Worm (Caenorhabditis elegans) whole organism, early embryonic: Measurements from ENCODE around the gene Y37E11B.5.

Experiments
- B0310.2 ChIP-seq: sonication (generic microtip); optimal IDR thresholded peaks from 2 replicates; lab custom pipeline; 2016; ENCODE audit warnings: mild to moderate bottlenecking, missing genetic modification characterization, missing compliant biosample characterization
- F13C5.2 ChIP-seq: sonication (generic microtip); optimal IDR thresholded peaks from 2 replicates; lab custom pipeline; 2017; ENCODE audit warnings: mild to moderate bottlenecking, missing genetic modification characterization, inconsistent platforms, missing compliant biosample characterization
- aly-1 ChIP-seq: sonication (generic microtip); optimal IDR thresholded peaks from 2 replicates; lab custom pipeline; 2016; ENCODE audit warnings: missing genetic modification characterization, missing compliant biosample characterization
- ama-1 ChIP-seq: fragments of 150-350 bp; optimal IDR thresholded peaks from 2 replicates; lab custom pipeline; 2014
- ceh-13 ChIP-seq: fragments of 200-800 bp; sonication (Bioruptor generic); optimal IDR thresholded peaks from 2 replicates; lab custom pipeline; 2018; ENCODE audit warnings: mild to moderate bottlenecking, missing genetic modification characterization, missing compliant biosample characterization
- ceh-36 ChIP-seq: sonication (generic microtip); optimal IDR thresholded peaks from 2 replicates; lab custom pipeline; 2016; ENCODE audit warnings: missing genetic modification characterization, inconsistent platforms, missing compliant biosample characterization
- ets-7 ChIP-seq: sonication (generic microtip); optimal IDR thresholded peaks from 2 replicates; lab custom pipeline; 2016; ENCODE audit warnings: missing genotype, missing genetic modification characterization, missing compliant biosample characterization
- flt-1 ChIP-seq: fragments of 200-800 bp; sonication (Bioruptor generic); IDR thresholded peaks from 2 replicates; pipeline ENCODE4 v1.3.6; 2022; ENCODE audit warnings: missing genetic modification characterization, missing compliant biosample characterization
- hmbx-1 ChIP-seq: sonication (generic microtip); optimal IDR thresholded peaks from 2 replicates; lab custom pipeline; 2016; ENCODE audit warnings: mild to moderate bottlenecking, missing genetic modification characterization, missing compliant biosample characterization
- hmg-4 ChIP-seq: fragments of 200-800 bp; sonication (Bioruptor generic); optimal IDR thresholded peaks from 2 replicates; lab custom pipeline; 2018; ENCODE audit warnings: mild to moderate bottlenecking, missing genetic modification characterization, missing compliant biosample characterization
- hnd-1 ChIP-seq: sonication (generic microtip); optimal IDR thresholded peaks from 2 replicates; lab custom pipeline; 2016; ENCODE audit warnings: missing genetic modification characterization, missing compliant biosample characterization
- pes-1 ChIP-seq: fragments of 200-800 bp; sonication (Bioruptor generic); IDR thresholded peaks from 2 replicates; pipeline ENCODE4 v1.3.6; 2022; ENCODE audit warnings: missing genetic modification reagents, missing genetic modification characterization, missing compliant biosample characterization
- scrt-1 ChIP-seq: fragments of 200-800 bp; sonication (Bioruptor generic); IDR thresholded peaks from 2 replicates; pipeline ENCODE4 v1.3.6; 2022; ENCODE audit warnings: missing genetic modification characterization, missing compliant biosample characterization
- sea-1 ChIP-seq: fragments of 200-800 bp; sonication (Bioruptor generic); conservative IDR thresholded peaks from 2 replicates; pipeline ENCODE4 v1.3.6; 2022; ENCODE audit warnings: missing genetic modification characterization, missing compliant biosample characterization
- tbx-11 ChIP-seq: fragments of 200-800 bp; sonication (Bioruptor generic); IDR thresholded peaks from 2 replicates; pipeline ENCODE4 v1.3.6; 2022; ENCODE audit warnings: missing genetic modification characterization, missing compliant biosample characterization
- tbx-37 ChIP-seq: fragments of 200-800 bp; sonication (Bioruptor generic); conservative IDR thresholded peaks from 2 replicates; pipeline ENCODE4 v1.3.6; 2022; ENCODE audit warnings: missing genetic modification reagents, missing genetic modification characterization, missing compliant biosample characterization
- tra-4 ChIP-seq: sonication (generic microtip); optimal IDR thresholded peaks from 2 replicates; lab custom pipeline; 2017; ENCODE audit warnings: missing genetic modification characterization, missing compliant biosample characterization

Gene Y37E11B.5

ce11 chrIV:3598452-3598851 lies at the start of gene Y37E11B.5:
Y37E11B.5 (minus strand) TSS chrIV:3598552.
- no peak for TF ChIP-seq pes-1
- TF ChIP-seq tbx-37 = no peak
- no peak for TF ChIP-seq flt-1 (GFP tag; lab: Robert Waterston, UW)
- TF ChIP-seq hmg-4 (GFP tag; lab: Kevin White, UChicago) = no peak
- TF ChIP-seq ceh-36 (tag; lab: Kevin White, UChicago) = no peak
- TF ChIP-seq aly-1 (tag; lab: Kevin White, UChicago) = no peak
- TF ChIP-seq ama-1 (lab: Kevin White, UChicago) = no peak
- no peak for TF ChIP-seq ets-7
- no peak for TF ChIP-seq sea-1 (GFP tag; lab: Robert Waterston, UW)
- no peak for TF ChIP-seq hmbx-1 (tag; lab: Kevin White, UChicago)

ce11 chrIV:3647551-3647950 lies 49.2 kb upstream of the Y37E11B.5 start:
- TF ChIP-seq scrt-1 (GFP tag; lab: Robert Waterston, UW) (no peak), pes-1 (no peak), hmg-4 (GFP tag; lab: Kevin White, UChicago) (no peak), ceh-13 (GFP tag; lab: Kevin White, UChicago) (no peak), F13C5.2 (no peak)

- TF ChIP-seq tra-4 (tag; lab: Kevin White, UChicago) (no peak), ceh-13 (GFP tag; lab: Kevin White, UChicago) (no peak), flt-1 (GFP tag; lab: Robert Waterston, UW) (no peak), scrt-1 (GFP tag; lab: Robert Waterston, UW) (no peak), B0310.2 (tag; lab: Kevin White, UChicago) (no peak), aly-1 (tag; lab: Kevin White, UChicago) (no peak), ama-1 (lab: Kevin White, UChicago) (no peak), sea-1 (GFP tag; lab: Robert Waterston, UW) (no peak), hmbx-1 (tag; lab: Kevin White, UChicago) (no peak), tbx-37 (no peak), ceh-36 (tag; lab: Kevin White, UChicago) (no peak), hnd-1 (no peak), pes-1 (no peak), F13C5.2 (no peak), tbx-11 (GFP tag; lab: Robert Waterston, UW) (no peak)
These were observed 48.2 kb upstream of the Y37E11B.5 start for ce11 chrIV:3646338-3647154.

DNA sequence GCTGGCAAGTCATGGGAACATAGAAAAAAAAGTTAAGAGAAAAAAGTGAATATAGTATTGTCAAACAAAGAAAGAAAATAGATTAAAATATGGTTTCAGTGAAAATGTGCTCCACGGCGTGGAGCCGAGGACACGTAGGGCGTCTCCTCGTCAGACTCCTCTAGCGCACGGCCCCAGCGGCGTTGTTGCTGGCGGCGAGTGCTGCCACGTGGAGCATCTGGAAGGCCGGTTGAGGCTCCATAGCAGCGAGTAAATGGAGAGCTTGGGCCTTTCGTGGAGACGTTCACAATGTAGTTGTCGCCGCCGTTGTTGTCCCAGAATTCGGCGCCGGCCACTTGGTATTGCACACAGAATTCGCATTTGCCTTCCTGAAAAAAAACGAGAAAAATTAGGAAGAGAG lies 47.1 kb upstream of the Y37E11B.5 start:
- TF ChIP-seq hnd-1 (no peak), hmg-4 (GFP tag; lab: Kevin White, UChicago) (no peak), flt-1 (GFP tag; lab: Robert Waterston, UW) (no peak), ama-1 (lab: Kevin White, UChicago) (no peak), aly-1 (tag; lab: Kevin White, UChicago) (no peak), sea-1 (GFP tag; lab: Robert Waterston, UW) (no peak), tbx-11 (GFP tag; lab: Robert Waterston, UW) (no peak), scrt-1 (GFP tag; lab: Robert Waterston, UW) (no peak), pes-1 (no peak)

ce11 chrIV:3644863-3645378 lies 46.6 kb upstream of the Y37E11B.5 start:
- TF ChIP-seq tbx-11 (GFP tag; lab: Robert Waterston, UW) (no peak), ets-7 (no peak), pes-1 (no peak), sea-1 (GFP tag; lab: Robert Waterston, UW) (no peak), flt-1 (GFP tag; lab: Robert Waterston, UW) (no peak), tra-4 (tag; lab: Kevin White, UChicago) (no peak), hmbx-1 (tag; lab: Kevin White, UChicago) (no peak), tbx-37 (no peak), aly-1 (tag; lab: Kevin White, UChicago) (no peak), ceh-36 (tag; lab: Kevin White, UChicago) (no peak), B0310.2 (tag; lab: Kevin White, UChicago) (no peak), hnd-1 (no peak), ama-1 (lab: Kevin White, UChicago) (no peak), ceh-13 (GFP tag; lab: Kevin White, UChicago) (no peak), hmg-4 (GFP tag; lab: Kevin White, UChicago) (no peak), F13C5.2 (no peak), scrt-1 (GFP tag; lab: Robert Waterston, UW) (no peak)

DNA sequence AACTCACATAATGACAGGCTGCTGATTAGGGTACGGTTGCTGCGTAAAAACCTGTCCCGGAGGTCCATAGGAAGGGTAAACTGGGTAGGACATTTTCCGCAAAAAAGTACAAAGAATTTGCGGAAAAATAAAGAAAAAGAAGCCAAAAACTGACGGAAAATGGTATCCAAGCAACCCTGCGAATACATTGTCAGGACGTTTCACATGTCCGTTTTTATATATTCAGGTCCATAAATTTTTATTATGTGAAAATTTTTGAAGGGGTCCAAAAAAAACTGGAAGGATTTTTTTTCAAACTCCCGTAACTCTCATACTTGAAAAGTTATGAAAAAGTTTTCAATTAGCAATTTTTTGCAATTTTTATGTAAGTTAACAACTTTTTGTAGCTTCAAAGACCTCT lies 43.8 kb upstream of the Y37E11B.5 start, which contains the start of gene CC8.3:
CC8.3 (minus strand) TSS at position 101 of the 400 bp plus-strand sequence.
- no peak for TF ChIP-seq tra-4 (tag; lab: Kevin White, UChicago)
- TF ChIP-seq hmbx-1 (tag; lab: Kevin White, UChicago) = no peak

DNA sequence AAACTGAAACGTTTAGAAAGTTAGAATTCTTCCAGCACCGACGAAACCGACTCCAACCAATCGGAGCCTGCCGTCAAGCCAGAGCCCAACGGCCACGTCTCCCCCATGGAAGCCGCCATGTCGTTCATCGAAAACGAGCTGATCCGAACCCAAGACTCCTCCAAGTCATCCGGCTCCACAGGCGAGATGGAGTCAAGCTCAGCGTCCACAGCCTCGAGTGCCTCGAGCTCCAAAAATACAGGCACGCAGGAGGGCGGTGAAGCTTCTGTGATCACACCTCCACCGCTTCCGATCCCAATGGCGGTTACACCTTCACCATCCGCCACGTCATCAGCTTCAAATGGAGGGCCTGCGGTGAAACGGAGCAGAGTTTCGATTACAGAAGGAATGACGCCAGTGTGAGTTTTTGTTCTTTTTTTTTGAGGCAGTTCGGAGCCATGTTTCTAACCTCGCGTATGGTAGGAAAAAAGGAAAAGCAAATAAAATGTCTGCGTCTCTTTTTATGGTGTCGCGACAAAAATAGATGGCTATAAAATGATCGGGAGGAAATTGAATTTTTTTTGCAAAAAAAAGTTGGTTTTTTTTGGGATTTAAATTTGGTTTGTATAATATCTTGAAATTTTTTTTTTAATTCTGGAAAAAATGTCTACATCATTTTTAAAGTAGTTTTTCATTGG lies 40.0 kb upstream of the Y37E11B.5 start:
- TF ChIP-seq ceh-13 (GFP tag; lab: Kevin White, UChicago) (no peak), tbx-37 (no peak), ama-1 (lab: Kevin White, UChicago) (no peak), B0310.2 (tag; lab: Kevin White, UChicago) (no peak), F13C5.2 (no peak), tbx-11 (GFP tag; lab: Robert Waterston, UW) (no peak)
